Worm (Caenorhabditis elegans): ENCODE results near the gene ZK757.1.

ce11 chrIII:9822942-9823341, 48.0 kb downstream of the ZK757.1 start, which contains the start of gene arl-5:
- TF ChIP-seq him-1 (tag; optimal IDR thresholded peaks at IDR 0.05) (no peak), W03F9.2 (tag; optimal IDR thresholded peaks at IDR 0.05) (no peak), dao-5 (tag; optimal IDR thresholded peaks at IDR 0.05) (no peak)
